Worm (Caenorhabditis elegans) whole organism, L2 larva: ENCODE measurements around the gene snu-23.

Source experiments
- C34F6.9 ChIP-seq: fragments of 150-350 bp; optimal IDR thresholded peaks from 2 replicates; lab custom pipeline; 2014; ENCODE audit warnings: missing biosample characterization, missing genetic modification characterization
- F13H6.1 ChIP-seq: sonication (generic microtip); optimal IDR thresholded peaks from 2 replicates; lab custom pipeline; 2016; ENCODE audit warnings: missing genetic modification characterization, missing compliant biosample characterization
- Y55F3AM.14 ChIP-seq: fragments of 200-800 bp; sonication (Bioruptor generic); optimal IDR thresholded peaks from 2 replicates; lab custom pipeline; 2018; ENCODE audit warnings: mild to moderate bottlenecking, missing genetic modification characterization, missing compliant biosample characterization
- alr-1 ChIP-seq: fragments of 150-350 bp; optimal IDR thresholded peaks from 2 replicates; lab custom pipeline; 2014; ENCODE audit warnings: missing biosample characterization, missing genetic modification characterization
- ama-1 ChIP-seq: fragments of 150-350 bp; optimal IDR thresholded peaks from 2 replicates; lab custom pipeline; 2018; ENCODE audit warnings: inconsistent platforms
- ceh-16 ChIP-seq: fragments of 150-350 bp; optimal IDR thresholded peaks from 2 replicates; lab custom pipeline; 2014; ENCODE audit warnings: missing biosample characterization, missing genetic modification characterization
- ceh-82 ChIP-seq: fragments of 150-350 bp; optimal IDR thresholded peaks from 2 replicates; lab custom pipeline; 2014; ENCODE audit warnings: missing biosample characterization, missing genetic modification characterization
- crh-2 ChIP-seq: sonication (generic microtip); optimal IDR thresholded peaks from 2 replicates; lab custom pipeline; 2017; ENCODE audit warnings: missing biosample characterization, missing genetic modification characterization
- egl-27 ChIP-seq: sonication (generic microtip); optimal IDR thresholded peaks from 3 replicates; lab custom pipeline; 2017; ENCODE audit warnings: missing biosample characterization, missing genetic modification reagents, missing genetic modification characterization
- elt-3 ChIP-seq: sonication (generic microtip); optimal IDR thresholded peaks from 2 replicates; lab custom pipeline; 2017; ENCODE audit warnings: missing biosample characterization, missing genetic modification characterization
- fos-1 ChIP-seq: fragments of 150-350 bp; optimal IDR thresholded peaks from 2 replicates; lab custom pipeline; 2014; ENCODE audit warnings: missing biosample characterization, missing genetic modification characterization
- gmeb-1 ChIP-seq: fragments of 150-350 bp; optimal IDR thresholded peaks from 2 replicates; lab custom pipeline; 2014; ENCODE audit warnings: missing biosample characterization, missing genetic modification characterization
- lin-39 ChIP-seq: fragments of 150-350 bp; optimal IDR thresholded peaks from 2 replicates; lab custom pipeline; 2014; ENCODE audit warnings: missing biosample characterization, missing genetic modification reagents, missing genetic modification characterization
- lsy-2 ChIP-seq, 2 experiments: fragments of 150-350 bp in 1 of 2; sonication (generic microtip) in 1 of 2; optimal IDR thresholded peaks; 2 replicates each; lab custom pipeline; 2014 to 2017; ENCODE audit warnings: missing biosample characterization in 2 of 2, missing genetic modification characterization in 2 of 2
- mab-5 ChIP-seq: fragments of 150-350 bp; optimal IDR thresholded peaks from 2 replicates; lab custom pipeline; 2014; ENCODE audit warnings: missing biosample characterization, missing genetic modification characterization
- mdl-1 ChIP-seq, 2 experiments: fragments of 150-350 bp in 1 of 2; sonication (generic microtip) in 1 of 2; optimal IDR thresholded peaks; 2 replicates each; lab custom pipeline; 2017; ENCODE audit warnings: missing biosample characterization in 2 of 2, missing genetic modification characterization in 2 of 2
- nhr-10 ChIP-seq: sonication (generic microtip); optimal IDR thresholded peaks from 2 replicates; lab custom pipeline; 2017; ENCODE audit warnings: missing biosample characterization, missing genetic modification characterization
- nhr-11 ChIP-seq: fragments of 150-350 bp; optimal IDR thresholded peaks from 2 replicates; lab custom pipeline; 2014; ENCODE audit warnings: missing biosample characterization, missing genetic modification characterization
- nhr-12 ChIP-seq: fragments of 150-350 bp; optimal IDR thresholded peaks from 2 replicates; lab custom pipeline; 2014; ENCODE audit warnings: missing biosample characterization, missing genetic modification characterization
- nhr-129 ChIP-seq: fragments of 150-350 bp; optimal IDR thresholded peaks from 2 replicates; lab custom pipeline; 2014; ENCODE audit warnings: missing biosample characterization, missing genetic modification characterization
- nhr-21 ChIP-seq: fragments of 150-350 bp; optimal IDR thresholded peaks from 2 replicates; lab custom pipeline; 2014; ENCODE audit warnings: missing biosample characterization, missing genetic modification characterization
- nhr-23 ChIP-seq: fragments of 150-350 bp; optimal IDR thresholded peaks from 2 replicates; lab custom pipeline; 2014; ENCODE audit warnings: missing biosample characterization, missing genetic modification reagents, missing genetic modification characterization
- nhr-237 ChIP-seq: fragments of 150-350 bp; optimal IDR thresholded peaks from 2 replicates; lab custom pipeline; 2014; ENCODE audit warnings: missing biosample characterization, missing genetic modification characterization
- nhr-25 ChIP-seq: fragments of 150-350 bp; sonication (generic microtip); optimal IDR thresholded peaks from 3 replicates; lab custom pipeline; 2014; ENCODE audit warnings: missing biosample characterization, missing genetic modification characterization
- nhr-6 ChIP-seq: fragments of 150-350 bp; optimal IDR thresholded peaks from 2 replicates; lab custom pipeline; 2014; ENCODE audit warnings: missing biosample characterization, missing genetic modification characterization
- nhr-77 ChIP-seq: fragments of 150-350 bp; optimal IDR thresholded peaks from 2 replicates; lab custom pipeline; 2014; ENCODE audit warnings: missing biosample characterization, missing genetic modification characterization
- peb-1 ChIP-seq: fragments of 150-350 bp; optimal IDR thresholded peaks from 2 replicates; lab custom pipeline; 2014; ENCODE audit warnings: missing biosample characterization, missing genetic modification characterization
- sem-4 ChIP-seq: fragments of 150-350 bp; optimal IDR thresholded peaks from 2 replicates; lab custom pipeline; 2014; ENCODE audit warnings: missing biosample characterization, missing genetic modification reagents, missing genetic modification characterization
- skn-1 ChIP-seq: sonication (generic microtip); optimal IDR thresholded peaks from 2 replicates; lab custom pipeline; 2017; ENCODE audit warnings: missing biosample characterization, missing genetic modification characterization
- sma-9 ChIP-seq, 2 experiments: fragments of 150-350 bp in 1 of 2; sonication (generic microtip) in 1 of 2; optimal IDR thresholded peaks; 2 replicates each; lab custom pipeline; 2014 to 2016; ENCODE audit warnings: missing genetic modification characterization in 2 of 2, mild to moderate bottlenecking in 1 of 2, missing biosample characterization in 1 of 2, missing compliant biosample characterization in 1 of 2, missing genetic modification reagents in 1 of 2, moderate library complexity in 1 of 2
- snpc-4 ChIP-seq: fragments of 150-350 bp; optimal IDR thresholded peaks from 2 replicates; lab custom pipeline; 2014; ENCODE audit warnings: missing biosample characterization, missing genetic modification characterization
- unc-55 ChIP-seq: fragments of 150-350 bp; sonication (generic microtip); optimal IDR thresholded peaks from 3 replicates; lab custom pipeline; 2014; ENCODE audit warnings: missing biosample characterization, missing genetic modification reagents, missing genetic modification characterization
- unc-62 ChIP-seq: fragments of 150-350 bp; optimal IDR thresholded peaks from 2 replicates; lab custom pipeline; 2014; ENCODE audit warnings: missing biosample characterization, missing genetic modification reagents, missing genetic modification characterization
- zag-1 ChIP-seq: fragments of 150-350 bp; optimal IDR thresholded peaks from 2 replicates; lab custom pipeline; 2014; ENCODE audit warnings: missing biosample characterization, missing genetic modification characterization
- ztf-11 ChIP-seq: sonication (generic microtip); optimal IDR thresholded peaks from 2 replicates; lab custom pipeline; 2017; ENCODE audit warnings: missing biosample characterization, missing genetic modification characterization
- ztf-4 ChIP-seq: fragments of 150-350 bp; optimal IDR thresholded peaks from 2 replicates; lab custom pipeline; 2014; ENCODE audit warnings: missing biosample characterization, missing genetic modification characterization

The snu-23 gene

DNA sequence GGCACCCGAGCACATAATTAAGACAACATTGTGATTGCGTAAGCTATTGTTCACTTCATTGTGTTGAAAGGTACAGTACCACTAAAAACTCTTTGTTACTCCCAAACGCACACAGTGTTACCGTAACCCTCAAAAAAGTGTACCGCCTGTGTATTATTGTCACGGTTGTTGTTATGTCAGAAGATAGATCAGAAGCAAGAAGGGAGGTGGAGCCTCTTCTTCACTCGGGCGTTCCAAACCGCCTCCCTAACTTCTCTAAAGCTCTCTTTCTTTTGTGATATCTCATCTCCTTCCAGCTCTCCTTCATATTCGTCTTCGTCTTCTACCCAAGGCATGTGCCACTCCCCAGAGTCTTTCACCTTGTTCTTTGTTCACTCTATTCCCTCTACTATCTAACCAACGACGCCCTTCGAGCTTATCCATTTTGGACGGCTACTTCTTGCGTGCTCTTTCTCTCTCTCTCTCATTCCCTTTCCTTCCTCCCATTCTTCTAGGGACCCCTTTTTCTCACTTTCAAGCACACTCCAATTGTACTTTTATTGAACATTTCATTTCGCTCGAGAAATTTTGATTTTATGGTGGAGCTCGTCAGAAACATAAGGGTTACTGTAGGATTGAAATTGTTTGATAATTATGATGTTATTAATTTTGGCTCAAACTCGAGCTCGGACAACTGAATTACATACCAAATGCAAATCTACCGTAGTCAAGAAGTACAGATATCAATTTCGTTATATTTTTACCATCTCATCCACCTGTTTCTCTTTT is 44.3 kb downstream of the snu-23 start:
- TF ChIP-seq skn-1 (tag; lab: Kevin White, UChicago) (no peak), ceh-16 (no peak), sma-9 (GFP tag; optimal IDR thresholded peaks at IDR 0.05; lab: Kevin White, UChicago) (peak; percentile 13), sma-9 (tag; optimal IDR thresholded peaks at IDR 0.05; lab: Kevin White, UChicago) (no peak), mdl-1 (tag; optimal IDR thresholded peaks at IDR 0.05; lab: Kevin White, UChicago) (peak; percentile 17 to 19), lsy-2 (tag; optimal IDR thresholded peaks at IDR 0.05; lab: Kevin White, UChicago) (peak in 1 of 2 experiments; percentile 43), ztf-11 (tag; lab: Kevin White, UChicago) (no peak), nhr-77 (tag; lab: Kevin White, UChicago) (no peak), gmeb-1 (tag; lab: Kevin White, UChicago) (no peak), F13H6.1 (tag; lab: Kevin White, UChicago) (peak; percentile 55), nhr-237 (tag; lab: Kevin White, UChicago) (no peak), nhr-129 (tag; lab: Kevin White, UChicago) (peak; percentile 47), C34F6.9 (tag; lab: Kevin White, UChicago) (peak; percentile 61), unc-55 (peak; percentile 53), nhr-6 (tag; lab: Kevin White, UChicago) (no peak), nhr-23 (tag; lab: Kevin White, UChicago) (no peak), ztf-4 (peak; percentile 37), nhr-25 (tag; lab: Kevin White, UChicago) (no peak), ceh-82 (tag; lab: Kevin White, UChicago) (no peak), snpc-4 (no peak), alr-1 (no peak), nhr-10 (tag; lab: Kevin White, UChicago) (no peak), nhr-12 (tag; lab: Kevin White, UChicago) (no peak), lin-39 (no peak), fos-1 (tag; lab: Kevin White, UChicago) (no peak), crh-2 (peak; percentile 33)

DNA sequence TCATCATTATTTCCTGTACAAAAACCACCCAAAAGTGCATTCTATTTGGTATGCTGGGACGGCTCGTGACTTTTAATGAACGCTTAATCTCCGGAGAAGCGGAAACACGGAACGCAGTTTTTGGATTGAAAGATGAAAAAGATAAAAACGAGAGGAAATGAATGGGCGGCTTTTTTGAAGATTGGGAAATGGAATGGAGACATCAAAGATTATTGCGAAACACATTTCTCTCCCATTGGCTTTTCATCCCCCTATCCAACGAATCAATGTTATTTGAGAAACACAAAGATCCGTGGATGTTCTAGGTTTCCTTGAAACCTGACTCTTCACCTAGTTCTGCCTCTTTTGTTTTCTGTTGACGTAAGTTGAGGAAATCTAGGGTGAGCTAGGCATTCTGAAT is 45.5 kb downstream of the snu-23 start:
- no peak for TF ChIP-seq Y55F3AM.14 (GFP tag; lab: Kevin White, UChicago)
- TF ChIP-seq unc-62 (GFP tag; lab: Kevin White, UChicago): no peak
- no peak for TF ChIP-seq elt-3
- TF ChIP-seq alr-1: no peak
- no peak for TF ChIP-seq nhr-11 (tag; lab: Kevin White, UChicago)
- TF ChIP-seq mdl-1 (tag; optimal IDR thresholded peaks at IDR 0.05; lab: Kevin White, UChicago): peak in 1 of 2 experiments; percentile 9
- peak; percentile 69 for TF ChIP-seq sma-9 (GFP tag; optimal IDR thresholded peaks at IDR 0.05; lab: Kevin White, UChicago)
- TF ChIP-seq sma-9 (tag; optimal IDR thresholded peaks at IDR 0.05; lab: Kevin White, UChicago): no peak
- TF ChIP-seq fos-1 (tag; lab: Kevin White, UChicago): peak; percentile 19
- TF ChIP-seq sem-4 (tag; lab: Kevin White, UChicago): peak; percentile 66
- TF ChIP-seq F13H6.1 (tag; lab: Kevin White, UChicago): peak; percentile 27
- TF ChIP-seq ceh-16: no peak
- TF ChIP-seq mab-5: peak; percentile 39
- TF ChIP-seq lsy-2 (tag; optimal IDR thresholded peaks at IDR 0.05; lab: Kevin White, UChicago): peak in 1 of 2 experiments; percentile 28
- no peak for TF ChIP-seq ztf-11 (tag; lab: Kevin White, UChicago)
- TF ChIP-seq zag-1 (tag; lab: Kevin White, UChicago): peak; percentile 8
- peak; percentile 24 for TF ChIP-seq crh-2
- TF ChIP-seq nhr-21 (tag; lab: Kevin White, UChicago): peak; percentile 39
- TF ChIP-seq unc-55: peak; percentile 78
- TF ChIP-seq egl-27 (tag; lab: Kevin White, UChicago): peak; percentile 2

DNA sequence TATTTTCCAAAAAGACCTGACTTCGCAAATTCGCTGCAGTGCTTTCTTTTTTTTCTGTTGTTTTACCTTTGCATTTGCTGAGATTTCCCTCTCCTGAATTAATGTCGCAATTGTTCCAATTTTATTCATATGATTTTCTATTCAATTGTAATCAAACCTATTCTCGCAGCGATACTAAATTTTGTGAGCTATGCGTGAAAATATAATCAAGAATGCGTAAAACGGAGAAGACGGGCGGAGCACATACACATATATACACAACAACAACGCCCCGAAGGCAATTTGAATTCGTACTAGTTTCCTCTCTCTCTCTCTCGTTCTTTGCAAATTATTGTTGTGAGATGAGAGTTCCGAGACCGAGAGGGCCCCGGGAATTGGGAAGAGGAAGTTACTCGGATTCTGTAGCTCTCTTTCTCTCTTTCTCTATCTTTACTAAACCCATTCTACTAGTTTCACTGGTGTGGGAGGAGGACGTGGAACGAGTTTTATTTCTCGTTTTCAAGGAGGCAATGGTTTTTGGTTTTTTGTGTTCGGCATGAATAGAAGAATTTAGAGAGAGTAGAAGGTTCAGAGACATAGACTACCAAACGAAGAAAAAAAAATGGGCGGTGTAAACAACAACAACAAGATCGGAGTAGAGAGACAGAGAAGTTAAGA is 46.4 kb downstream of the snu-23 start:
- TF ChIP-seq nhr-21 (tag; lab: Kevin White, UChicago): no peak
- no peak for TF ChIP-seq peb-1 (tag; lab: Kevin White, UChicago)
- TF ChIP-seq unc-62 (GFP tag; lab: Kevin White, UChicago): no peak
- no peak for TF ChIP-seq nhr-129 (tag; lab: Kevin White, UChicago)
- TF ChIP-seq ceh-82 (tag; lab: Kevin White, UChicago): no peak
- peak; percentile 52 for TF ChIP-seq crh-2
- TF ChIP-seq ceh-16: no peak
- TF ChIP-seq nhr-10 (tag; lab: Kevin White, UChicago): no peak
- TF ChIP-seq mdl-1 (tag; optimal IDR thresholded peaks at IDR 0.05; lab: Kevin White, UChicago): peak in 1 of 2 experiments; percentile 25
- no peak for TF ChIP-seq nhr-11 (tag; lab: Kevin White, UChicago)
- peak; percentile 77 for TF ChIP-seq unc-55
- peak; percentile 35 for TF ChIP-seq sem-4 (tag; lab: Kevin White, UChicago)
- TF ChIP-seq zag-1 (tag; lab: Kevin White, UChicago): peak; percentile 18
- peak; percentile 3 to 55 for TF ChIP-seq lsy-2 (tag; optimal IDR thresholded peaks at IDR 0.05; lab: Kevin White, UChicago)
- TF ChIP-seq C34F6.9 (tag; lab: Kevin White, UChicago): peak; percentile 24
- peak; percentile 27 for TF ChIP-seq ama-1
- peak; percentile 57 for TF ChIP-seq nhr-25 (tag; lab: Kevin White, UChicago)
- TF ChIP-seq sma-9 (GFP tag; optimal IDR thresholded peaks at IDR 0.05; lab: Kevin White, UChicago): peak; percentile 51
- no peak for TF ChIP-seq sma-9 (tag; optimal IDR thresholded peaks at IDR 0.05; lab: Kevin White, UChicago)
- TF ChIP-seq mab-5: peak; percentile 51
- TF ChIP-seq F13H6.1 (tag; lab: Kevin White, UChicago): peak; percentile 52
